Worm (Caenorhabditis elegans): ENCODE results near the gene lido-16.
A peak's percentile ranks its signal among the peaks of the same experiment; 100 is the strongest.

The lido-16 gene

ce11 chrII:6500161-6500560, 15.4 kb upstream of the lido-16 start, which contains the start of gene R05G9.5:
Gene R05G9.5 (minus strand): TSS chrII:6500261.
- no peak for TF ChIP-seq unc-98 (GFP tag; IDR thresholded peaks at IDR 0.05)
- TF ChIP-seq lin-14 (GFP tag; optimal IDR thresholded peaks at IDR 0.05) = peak; percentile 12

DNA sequence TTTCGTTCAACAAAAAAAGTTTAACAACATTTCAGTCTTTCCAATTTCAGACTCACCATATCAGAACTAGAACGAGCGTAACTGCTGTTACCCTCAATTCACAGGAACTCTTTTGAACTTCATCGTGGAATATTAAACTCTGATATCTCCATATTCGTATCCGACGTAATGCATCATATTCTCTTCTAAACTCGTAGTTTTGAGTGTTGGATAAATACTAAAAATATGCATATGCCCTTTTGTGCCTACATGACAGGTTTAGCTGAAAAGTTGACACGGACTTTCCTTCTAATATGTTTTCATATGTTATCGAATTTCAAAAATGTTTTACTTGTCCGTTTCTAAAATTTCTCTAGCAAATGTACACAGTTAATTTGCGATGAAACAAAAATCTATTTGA, 14.3 kb upstream of the lido-16 start, which contains the start of gene twk-49:
Gene twk-49 (minus strand): TSS at position 101 of the 400 bp plus-strand sequence.
- TF ChIP-seq hlh-17 (GFP tag; optimal IDR thresholded peaks at IDR 0.05; ENCODE audit: borderline replicate concordance) (no peak), fkh-4 (tag; optimal IDR thresholded peaks at IDR 0.05; ENCODE audit: borderline replicate concordance) (no peak), nhr-47 (tag; optimal IDR thresholded peaks at IDR 0.05) (no peak)

ce11 chrII:6498609-6499008, 13.8 kb upstream of the lido-16 start:
- TF ChIP-seq ceh-88 (GFP tag; IDR thresholded peaks at IDR 0.05) = no peak
- peak; percentile 44 for TF ChIP-seq fkh-10 (GFP tag; optimal IDR thresholded peaks at IDR 0.05)
- peak; percentile 59 for TF ChIP-seq lin-14 (GFP tag; optimal IDR thresholded peaks at IDR 0.05)
- no peak for TF ChIP-seq nhr-47 (tag; optimal IDR thresholded peaks at IDR 0.05)

- no peak for TF ChIP-seq fkh-4 (tag; optimal IDR thresholded peaks at IDR 0.05; ENCODE audit: borderline replicate concordance)
- TF ChIP-seq xbp-1 (tag; optimal IDR thresholded peaks at IDR 0.05) = no peak
- TF ChIP-seq hlh-4 (tag; optimal IDR thresholded peaks at IDR 0.05) = no peak
- TF ChIP-seq nhr-20 (tag; optimal IDR thresholded peaks at IDR 0.05) = no peak
- peak; percentile 58 for TF ChIP-seq lin-14 (GFP tag; optimal IDR thresholded peaks at IDR 0.05)
These were observed 12.4 kb upstream of the lido-16 start for ce11 chrII:6497137-6497536.

DNA sequence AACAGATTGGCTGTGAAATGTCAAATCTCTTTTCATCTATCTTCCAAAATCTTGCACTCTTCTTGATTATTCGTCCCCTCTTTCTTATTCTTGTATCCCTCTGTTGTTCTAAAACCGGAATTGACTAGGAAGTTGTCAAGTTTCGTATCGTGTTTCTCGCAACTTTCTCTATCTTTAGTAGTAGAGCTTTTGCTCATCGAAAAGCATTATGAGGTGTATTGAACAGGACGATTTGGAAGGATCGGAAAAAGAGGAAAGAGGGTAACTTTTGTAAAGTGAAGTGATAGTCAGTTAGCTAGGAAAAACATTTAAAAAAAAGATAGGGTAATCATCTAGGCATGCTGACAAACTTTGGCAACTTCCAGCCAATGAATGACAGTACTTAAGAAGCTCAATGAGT, 11.7 kb upstream of the lido-16 start:
- TF ChIP-seq efl-1 (optimal IDR thresholded peaks at IDR 0.05) = no peak
- no peak for TF ChIP-seq efl-1 (GFP tag; optimal IDR thresholded peaks at IDR 0.05 in 1 of 2)
- no peak for TF ChIP-seq sox-4 (tag; optimal IDR thresholded peaks at IDR 0.05)

- TF ChIP-seq ztf-4 (tag; optimal IDR thresholded peaks at IDR 0.05) (peak; percentile 14), C34B4.2 (tag; optimal IDR thresholded peaks at IDR 0.05) (no peak), blmp-1 (tag; optimal IDR thresholded peaks at IDR 0.05) (peak; percentile 2)
These were observed 9.0 kb upstream of the lido-16 start for ce11 chrII:6493709-6494326.

- no peak for TF ChIP-seq egl-27 (tag; optimal IDR thresholded peaks at IDR 0.05)
- no peak for TF ChIP-seq fos-1 (tag; optimal IDR thresholded peaks at IDR 0.05)
These were observed 8.4 kb upstream of the lido-16 start for ce11 chrII:6493139-6493538.

- TF ChIP-seq snpc-4 (tag; optimal IDR thresholded peaks at IDR 0.05) = peak; percentile 80
- no peak for TF ChIP-seq C34B4.2 (tag; optimal IDR thresholded peaks at IDR 0.05)
- TF ChIP-seq dpl-1 (GFP tag; optimal IDR thresholded peaks at IDR 0.05) = peak in 2 of 3 experiments; percentile 4 to 50
- peak; percentile 58 for TF ChIP-seq rnt-1 (tag; optimal IDR thresholded peaks at IDR 0.05)
- peak in 1 of 2 experiments; percentile 54 for TF ChIP-seq ztf-11 (tag; optimal IDR thresholded peaks at IDR 0.05)
- no peak for TF ChIP-seq ets-5 (GFP tag; IDR thresholded peaks at IDR 0.05)
- TF ChIP-seq pqm-1 (tag; optimal IDR thresholded peaks at IDR 0.05) = no peak
- TF ChIP-seq unc-130 (tag; optimal IDR thresholded peaks at IDR 0.05) = no peak
- peak; percentile 32 for TF ChIP-seq nhr-20 (tag; optimal IDR thresholded peaks at IDR 0.05)
- TF ChIP-seq zag-1 (tag; optimal IDR thresholded peaks at IDR 0.05) = no peak
- no peak for TF ChIP-seq egl-27 (tag; optimal IDR thresholded peaks at IDR 0.05)
- no peak for TF ChIP-seq ces-1 (GFP tag; optimal IDR thresholded peaks at IDR 0.05)
- TF ChIP-seq xbp-1 (tag; optimal IDR thresholded peaks at IDR 0.05) = peak; percentile 6
- TF ChIP-seq aha-1 (tag; optimal IDR thresholded peaks at IDR 0.05) = no peak
- peak; percentile 49 for TF ChIP-seq swsn-7 (tag; optimal IDR thresholded peaks at IDR 0.05)
- peak; percentile 46 to 71 for TF ChIP-seq lsy-2 (tag; optimal IDR thresholded peaks at IDR 0.05)
- no peak for TF ChIP-seq C04F5.9 (tag; optimal IDR thresholded peaks at IDR 0.05)
- TF ChIP-seq lin-39 (tag; optimal IDR thresholded peaks at IDR 0.05) = no peak
- TF ChIP-seq nhr-77 (tag; optimal IDR thresholded peaks at IDR 0.05) = peak; percentile 54
- TF ChIP-seq nhr-19 (GFP tag; conservative IDR thresholded peaks at IDR 0.05) = 0 out of 2 replicates have a peak, but pooled peaks have one; percentile 16
- TF ChIP-seq unc-62 (GFP tag; optimal IDR thresholded peaks at IDR 0.05) = no peak
- TF ChIP-seq efl-3 (GFP tag; optimal IDR thresholded peaks at IDR 0.05) = no peak
- TF ChIP-seq lin-14 (GFP tag; optimal IDR thresholded peaks at IDR 0.05) = peak; percentile 88
- no peak for TF ChIP-seq nhr-237 (tag; optimal IDR thresholded peaks at IDR 0.05)
These were observed 7.2 kb upstream of the lido-16 start, which contains the start of the genes T28D9.11 and T28D9.1 for ce11 chrII:6491817-6492452. Gene T28D9.11 (minus strand): TSS chrII:6491993. Gene T28D9.1 (plus strand): TSS chrII:6492402.
